Worm (Caenorhabditis elegans) whole organism, mixed stage, embryonic: ENCODE data around the gene vha-6.

Experiments
- M03D4.4 ChIP-seq: sonication (generic microtip); optimal IDR thresholded peaks from 2 replicates; lab custom pipeline; 2017; ENCODE audit warnings: mild to moderate bottlenecking, missing genetic modification characterization, missing compliant biosample characterization
- bed-3 ChIP-seq: fragments of 200-800 bp; sonication (Bioruptor generic); optimal IDR thresholded peaks from 3 replicates; lab custom pipeline; 2018; ENCODE audit warnings: mild to moderate bottlenecking, missing genetic modification characterization, moderate library complexity, missing compliant biosample characterization
- blmp-1 ChIP-seq: fragments of 150-350 bp; optimal IDR thresholded peaks from 2 replicates; lab custom pipeline; 2014; ENCODE audit warnings: missing biosample characterization, missing genetic modification characterization
- ceh-39 ChIP-seq: fragments of 150-350 bp; optimal IDR thresholded peaks from 2 replicates; lab custom pipeline; 2014; ENCODE audit warnings: missing biosample characterization, missing genetic modification characterization
- ceh-43 ChIP-seq: fragments of 200-800 bp; sonication (Bioruptor generic); optimal IDR thresholded peaks from 2 replicates; lab custom pipeline; 2018; ENCODE audit warnings: mild to moderate bottlenecking, missing genetic modification characterization, moderate library complexity, missing compliant biosample characterization
- ceh-83 ChIP-seq: fragments of 200-800 bp; sonication (Bioruptor generic); optimal IDR thresholded peaks from 2 replicates; lab custom pipeline; 2018; ENCODE audit warnings: mild to moderate bottlenecking, missing genetic modification characterization, missing compliant biosample characterization
- ces-1 ChIP-seq: fragments of 150-350 bp; optimal IDR thresholded peaks from 2 replicates; lab custom pipeline; 2014; ENCODE audit warnings: missing biosample characterization, missing genetic modification reagents, missing genetic modification characterization
- cnd-1 ChIP-seq: fragments of 200-800 bp; sonication (Bioruptor generic); optimal IDR thresholded peaks from 2 replicates; lab custom pipeline; 2018; ENCODE audit warnings: mild to moderate bottlenecking, missing genetic modification characterization, missing compliant biosample characterization
- drap-1 ChIP-seq: fragments of 200-800 bp; sonication (Bioruptor generic); optimal IDR thresholded peaks from 3 replicates; lab custom pipeline; 2018; ENCODE audit warnings: mild to moderate bottlenecking, missing genetic modification characterization, missing compliant biosample characterization
- elt-1 ChIP-seq: sonication (generic microtip); optimal IDR thresholded peaks from 2 replicates; lab custom pipeline; 2017; ENCODE audit warnings: missing genetic modification characterization, mild to moderate bottlenecking, missing compliant biosample characterization, antibody characterized with exemption, moderate library complexity, borderline replicate concordance; ENCODE audit not compliant: insufficient read depth
- elt-3 ChIP-seq: fragments of 150-350 bp; optimal IDR thresholded peaks from 2 replicates; lab custom pipeline; 2014; ENCODE audit warnings: missing biosample characterization, missing genetic modification characterization
- flh-1 ChIP-seq: fragments of 200-800 bp; sonication (Bioruptor generic); optimal IDR thresholded peaks from 2 replicates; lab custom pipeline; 2018; ENCODE audit warnings: mild to moderate bottlenecking, missing genetic modification characterization, moderate library complexity, missing compliant biosample characterization
- ham-2 ChIP-seq: fragments of 200-800 bp; sonication (Bioruptor generic); optimal IDR thresholded peaks from 2 replicates; lab custom pipeline; 2018; ENCODE audit warnings: mild to moderate bottlenecking, missing genetic modification characterization, missing compliant biosample characterization
- hlh-1 ChIP-seq: fragments of 150-350 bp; optimal IDR thresholded peaks from 2 replicates; lab custom pipeline; 2014; ENCODE audit warnings: missing biosample characterization, missing genetic modification reagents, missing genetic modification characterization
- lin-32 ChIP-seq: fragments of 200-800 bp; sonication (Bioruptor generic); optimal IDR thresholded peaks from 2 replicates; lab custom pipeline; 2018; ENCODE audit warnings: mild to moderate bottlenecking, missing genetic modification characterization, missing compliant biosample characterization
- lsy-2 ChIP-seq: fragments of 150-350 bp; optimal IDR thresholded peaks from 2 replicates; lab custom pipeline; 2014; ENCODE audit warnings: missing biosample characterization, missing genetic modification characterization
- mab-5 ChIP-seq: fragments of 150-350 bp; optimal IDR thresholded peaks from 2 replicates; lab custom pipeline; 2014; ENCODE audit warnings: missing biosample characterization, missing genetic modification characterization
- mep-1 ChIP-seq: fragments of 150-350 bp; optimal IDR thresholded peaks from 2 replicates; lab custom pipeline; 2017; ENCODE audit warnings: missing biosample characterization, missing genetic modification reagents, missing genetic modification characterization, inconsistent platforms
- mls-2 ChIP-seq: sonication (generic microtip); optimal IDR thresholded peaks from 2 replicates; lab custom pipeline; 2016; ENCODE audit warnings: mild to moderate bottlenecking, missing genetic modification characterization, moderate library complexity, missing compliant biosample characterization
- nhr-12 ChIP-seq: fragments of 150-350 bp; optimal IDR thresholded peaks from 2 replicates; lab custom pipeline; 2014; ENCODE audit warnings: missing biosample characterization, missing genetic modification characterization
- nhr-2 ChIP-seq: fragments of 150-350 bp; optimal IDR thresholded peaks from 2 replicates; lab custom pipeline; 2014; ENCODE audit warnings: missing biosample characterization, missing genetic modification characterization
- nhr-237 ChIP-seq: fragments of 150-350 bp; optimal IDR thresholded peaks from 2 replicates; lab custom pipeline; 2014; ENCODE audit warnings: missing biosample characterization, missing genetic modification characterization
- nhr-28 ChIP-seq: fragments of 150-350 bp; optimal IDR thresholded peaks from 2 replicates; lab custom pipeline; 2014; ENCODE audit warnings: missing biosample characterization, missing genetic modification characterization
- nhr-76 ChIP-seq: sonication (generic microtip); optimal IDR thresholded peaks from 2 replicates; lab custom pipeline; 2017; ENCODE audit warnings: missing biosample characterization, missing genetic modification characterization
- pha-4 ChIP-seq: fragments of 150-350 bp; optimal IDR thresholded peaks from 2 replicates; lab custom pipeline; 2018; ENCODE audit warnings: missing biosample characterization, missing genetic modification reagents, missing genetic modification characterization
- snpc-4 ChIP-seq: fragments of 150-350 bp; optimal IDR thresholded peaks from 2 replicates; lab custom pipeline; 2014; ENCODE audit warnings: missing biosample characterization, missing genetic modification characterization
- sptf-1 ChIP-seq: sonication (generic microtip); optimal IDR thresholded peaks from 2 replicates; lab custom pipeline; 2017; ENCODE audit warnings: mild to moderate bottlenecking, missing genetic modification characterization, moderate library complexity, missing compliant biosample characterization
- tbx-8 ChIP-seq: fragments of 200-800 bp; sonication (Bioruptor generic); optimal IDR thresholded peaks from 2 replicates; lab custom pipeline; 2018; ENCODE audit warnings: mild to moderate bottlenecking, missing genetic modification characterization, moderate library complexity, missing compliant biosample characterization
- unc-120 ChIP-seq: sonication (generic microtip); optimal IDR thresholded peaks from 2 replicates; lab custom pipeline; 2017; ENCODE audit warnings: missing genetic modification characterization, missing compliant biosample characterization; ENCODE audit not compliant: poor library complexity, severe bottlenecking
- unc-39 ChIP-seq: fragments of 150-350 bp; optimal IDR thresholded peaks from 2 replicates; lab custom pipeline; 2014; ENCODE audit warnings: missing biosample characterization, missing genetic modification characterization
- unc-62 ChIP-seq: fragments of 150-350 bp; optimal IDR thresholded peaks from 2 replicates; lab custom pipeline; 2014; ENCODE audit warnings: missing biosample characterization, missing genetic modification reagents, missing genetic modification characterization
- zip-8 ChIP-seq: fragments of 150-350 bp; optimal IDR thresholded peaks from 2 replicates; lab custom pipeline; 2014; ENCODE audit warnings: missing biosample characterization, missing genetic modification characterization
- ztf-11 ChIP-seq: fragments of 150-350 bp; optimal IDR thresholded peaks from 2 replicates; lab custom pipeline; 2014; ENCODE audit warnings: missing biosample characterization, missing genetic modification characterization

The vha-6 gene

ce11 chrII:11400386-11400785 is 37.9 kb downstream of the vha-6 start:
- TF ChIP-seq pha-4 (tag; lab: Kevin White, UChicago) (no peak), nhr-2 (tag; lab: Kevin White, UChicago) (peak; percentile 41)
- TF ChIP-seq, all 35 proteins: peak for 1

DNA sequence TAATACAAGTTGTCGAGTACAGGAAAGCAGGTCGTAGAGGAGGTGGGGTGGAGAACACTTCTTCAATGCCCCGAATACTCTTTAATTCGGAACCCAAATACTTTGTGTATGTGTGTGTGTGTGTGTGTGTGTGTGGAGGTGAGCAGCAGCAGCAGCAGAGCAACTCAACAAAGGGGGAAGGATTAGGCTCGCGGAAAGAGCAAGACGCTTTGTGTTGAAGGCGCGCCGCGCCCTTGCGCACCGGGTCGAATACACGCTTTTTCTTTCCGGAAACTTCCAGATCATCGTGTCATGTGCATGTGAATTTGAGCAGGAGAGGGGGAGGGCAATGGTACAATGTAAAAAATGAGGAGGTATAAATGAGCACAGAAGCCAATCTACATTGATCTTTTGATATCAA is 39.5 kb downstream of the vha-6 start:
- TF ChIP-seq nhr-12 (tag; lab: Kevin White, UChicago) (no peak), mls-2 (tag; lab: Kevin White, UChicago) (peak; percentile 19), elt-1 (tag; lab: Kevin White, UChicago) (no peak), ceh-43 (GFP tag; lab: Kevin White, UChicago) (no peak), zip-8 (no peak), nhr-76 (tag; lab: Kevin White, UChicago) (no peak), nhr-28 (no peak), cnd-1 (tag; lab: Kevin White, UChicago) (no peak), elt-3 (tag; lab: Kevin White, UChicago) (no peak), unc-62 (GFP tag; lab: Kevin White, UChicago) (no peak), bed-3 (no peak), flh-1 (GFP tag; lab: Kevin White, UChicago) (no peak), ztf-11 (tag; lab: Kevin White, UChicago) (no peak), ceh-83 (no peak), hlh-1 (tag; lab: Kevin White, UChicago) (no peak), ceh-39 (no peak), sptf-1 (peak; percentile 29), pha-4 (tag; lab: Kevin White, UChicago) (peak; percentile 2), mab-5 (tag; lab: Kevin White, UChicago) (no peak), mep-1 (no peak), nhr-2 (tag; lab: Kevin White, UChicago) (no peak), nhr-237 (tag; lab: Kevin White, UChicago) (no peak), drap-1 (GFP tag; lab: Kevin White, UChicago) (no peak), unc-39 (no peak), ham-2 (GFP tag; lab: Kevin White, UChicago) (no peak)
- TF ChIP-seq, all 35 proteins: peak for 3

DNA sequence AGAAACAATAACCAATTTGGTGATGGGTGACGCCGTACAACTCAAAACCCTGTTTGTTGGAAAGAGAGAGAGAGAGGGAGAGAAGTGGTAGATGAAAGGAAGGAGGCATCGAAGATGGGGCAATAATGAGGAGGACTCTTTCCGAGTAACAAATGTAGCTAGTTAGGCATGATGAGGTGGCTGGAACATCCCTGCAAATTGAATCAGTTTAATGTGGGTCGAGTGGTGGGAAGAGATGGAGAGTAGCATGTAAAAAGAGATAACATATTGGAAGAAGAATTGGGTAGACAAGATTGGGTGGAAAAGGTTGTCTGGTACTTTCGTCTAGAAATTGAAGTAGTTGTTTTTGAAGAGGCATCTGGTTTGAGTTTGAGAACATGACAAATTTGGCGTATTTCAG is 42.0 kb downstream of the vha-6 start:
- TF ChIP-seq lin-32 (GFP tag; lab: Kevin White, UChicago) (no peak), drap-1 (GFP tag; lab: Kevin White, UChicago) (no peak), mls-2 (tag; lab: Kevin White, UChicago) (no peak), ces-1 (GFP tag; lab: Kevin White, UChicago) (peak; percentile 93)

DNA sequence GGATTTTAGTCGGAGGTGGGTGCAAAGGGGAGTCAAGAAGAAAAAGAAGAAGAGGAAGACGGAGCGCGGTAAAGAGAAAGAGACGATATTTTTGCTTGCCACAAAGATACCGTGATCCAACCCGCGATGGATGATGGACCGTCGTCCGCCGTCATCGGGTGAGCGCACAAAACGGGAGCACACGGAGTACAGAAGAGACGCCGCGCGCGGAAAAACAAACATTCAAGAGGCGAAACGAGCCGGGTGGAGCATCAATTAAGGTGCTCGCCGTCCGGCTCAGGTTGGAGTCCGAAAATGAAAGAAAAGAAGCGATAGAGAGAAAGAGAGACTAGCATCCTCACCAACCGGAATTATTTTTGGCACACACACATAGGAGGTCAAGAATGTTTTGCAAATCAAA is 44.5 kb downstream of the vha-6 start:
- TF ChIP-seq lsy-2 (tag; lab: Kevin White, UChicago): no peak
- TF ChIP-seq sptf-1: peak; percentile 34
- TF ChIP-seq nhr-12 (tag; lab: Kevin White, UChicago): no peak
- no peak for TF ChIP-seq nhr-237 (tag; lab: Kevin White, UChicago)
- TF ChIP-seq pha-4 (tag; lab: Kevin White, UChicago): peak; percentile 72
- no peak for TF ChIP-seq ceh-43 (GFP tag; lab: Kevin White, UChicago)
- TF ChIP-seq blmp-1 (tag; lab: Kevin White, UChicago): no peak
- TF ChIP-seq mls-2 (tag; lab: Kevin White, UChicago): peak; percentile 3

DNA sequence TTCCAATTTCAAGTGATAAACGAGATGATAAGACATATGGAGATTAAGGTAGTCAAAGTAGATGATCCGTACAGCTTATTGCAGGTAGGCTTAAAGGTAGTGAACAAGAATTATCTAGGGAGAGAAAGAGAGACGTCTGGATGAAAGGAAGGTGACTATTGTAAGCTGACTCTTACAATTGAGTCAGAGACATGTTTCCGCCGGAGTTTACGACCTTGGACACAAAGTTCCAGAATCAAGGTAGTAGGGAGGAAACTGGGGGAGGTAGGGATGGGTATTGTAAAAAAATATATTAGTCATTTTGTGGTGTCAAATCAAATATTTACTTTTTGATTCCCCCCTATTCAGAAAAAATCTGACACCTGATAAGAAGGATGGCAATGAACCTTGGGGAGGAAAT is 45.9 kb downstream of the vha-6 start:
- no peak for TF ChIP-seq unc-120 (tag; lab: Kevin White, UChicago)
- TF ChIP-seq tbx-8 (GFP tag; lab: Kevin White, UChicago): no peak
- no peak for TF ChIP-seq snpc-4 (tag; lab: Kevin White, UChicago)
- no peak for TF ChIP-seq nhr-12 (tag; lab: Kevin White, UChicago)
- no peak for TF ChIP-seq blmp-1 (tag; lab: Kevin White, UChicago)
- no peak for TF ChIP-seq hlh-1 (tag; lab: Kevin White, UChicago)
- no peak for TF ChIP-seq lsy-2 (tag; lab: Kevin White, UChicago)
- no peak for TF ChIP-seq mab-5 (tag; lab: Kevin White, UChicago)
- TF ChIP-seq M03D4.4 (tag; lab: Kevin White, UChicago): no peak
- no peak for TF ChIP-seq cnd-1 (tag; lab: Kevin White, UChicago)
- no peak for TF ChIP-seq ham-2 (GFP tag; lab: Kevin White, UChicago)
- no peak for TF ChIP-seq mls-2 (tag; lab: Kevin White, UChicago)
- TF ChIP-seq bed-3: no peak
- TF ChIP-seq unc-39: no peak
- TF ChIP-seq mep-1: no peak
